Fruit fly (Drosophila melanogaster): ENCODE results near the gene CG9147.

DNA sequence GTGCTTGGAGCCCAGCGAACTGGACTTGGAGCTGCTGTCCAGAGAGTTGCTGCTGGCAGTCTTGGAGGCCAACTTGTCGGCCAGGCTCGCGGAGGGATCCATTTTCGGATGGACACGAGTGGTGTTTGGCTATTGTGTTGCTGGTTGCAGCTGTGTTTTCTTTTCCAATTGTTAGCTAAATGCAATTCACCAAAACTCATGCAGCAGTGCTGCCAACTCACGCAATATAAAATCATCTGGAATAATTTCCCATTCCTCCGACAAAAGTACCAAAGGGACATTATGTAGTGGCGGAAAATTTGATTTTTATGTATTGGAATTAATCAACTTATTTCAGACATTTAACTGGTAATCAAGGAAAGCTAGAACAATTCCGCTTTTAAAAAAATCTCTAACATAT lies 29.1 kb upstream of the CG9147 start, which contains the start of gene mtm:
- no peak for TF ChIP-seq Gug (GFP tag; IDR thresholded peaks at IDR 0.05)
- peak; percentile 67 for TF ChIP-seq CG4617 (GFP tag; optimal IDR thresholded peaks at IDR 0.05; ENCODE audit: borderline replicate concordance)
- TF ChIP-seq CG14860 (GFP tag; IDR thresholded peaks at IDR 0.05; ENCODE audit: partially characterized antibody), result no peak
- TF ChIP-seq CG8478 (optimal IDR thresholded peaks at IDR 0.05), result no peak

Measured in whole organism, embryonic.